Worm (Caenorhabditis elegans): ENCODE results near the gene T28C6.5.

T28C6.5 gene

DNA sequence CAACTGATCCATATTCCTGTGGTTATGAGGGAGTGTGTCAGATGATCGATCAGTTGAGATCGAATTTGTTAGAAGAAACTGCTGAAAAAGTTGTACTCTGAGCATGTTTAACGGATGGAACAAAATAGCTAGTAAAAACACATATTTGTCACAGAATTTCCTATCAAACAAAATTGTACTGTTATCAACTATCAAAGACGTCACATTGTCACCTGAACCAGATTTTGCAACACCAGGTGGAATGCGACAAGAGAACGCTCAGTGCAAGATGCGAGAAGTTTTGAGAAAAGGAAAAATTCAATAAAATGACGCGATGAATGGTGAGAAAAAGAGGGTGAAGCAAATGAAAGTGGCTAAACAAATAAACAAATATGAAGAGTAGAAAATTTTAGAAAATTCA is 46.3 kb downstream of the T28C6.5 start:
- no peak for TF ChIP-seq mbf-1 (tag; optimal IDR thresholded peaks at IDR 0.05)
- TF ChIP-seq crh-2 (tag; optimal IDR thresholded peaks at IDR 0.05), result peak; percentile 6
- no peak for TF ChIP-seq unc-62 (GFP tag; optimal IDR thresholded peaks at IDR 0.05)
- TF ChIP-seq ztf-4 (tag; optimal IDR thresholded peaks at IDR 0.05), result no peak
- TF ChIP-seq zag-1 (tag; optimal IDR thresholded peaks at IDR 0.05), result no peak
- TF ChIP-seq lin-11 (tag; optimal IDR thresholded peaks at IDR 0.05), result no peak
- TF ChIP-seq sma-9 (GFP tag; optimal IDR thresholded peaks at IDR 0.05), result peak; percentile 44
- TF ChIP-seq sma-9 (tag; optimal IDR thresholded peaks at IDR 0.05), result no peak
- no peak for TF ChIP-seq alr-1 (tag; optimal IDR thresholded peaks at IDR 0.05)
- TF ChIP-seq fos-1 (tag; optimal IDR thresholded peaks at IDR 0.05), result peak; percentile 23
- TF ChIP-seq elt-1 (tag; optimal IDR thresholded peaks at IDR 0.05), result no peak
- no peak for TF ChIP-seq ama-1 (optimal IDR thresholded peaks at IDR 0.05)
- no peak for TF ChIP-seq elt-3 (tag; optimal IDR thresholded peaks at IDR 0.05)
- TF ChIP-seq nhr-237 (tag; optimal IDR thresholded peaks at IDR 0.05), result no peak
- peak in 1 of 2 experiments; percentile 10 for TF ChIP-seq lsy-2 (tag; optimal IDR thresholded peaks at IDR 0.05)
- no peak for TF ChIP-seq ceh-82 (tag; optimal IDR thresholded peaks at IDR 0.05)
- TF ChIP-seq peb-1 (tag; optimal IDR thresholded peaks at IDR 0.05), result no peak
- no peak for TF ChIP-seq blmp-1 (tag; optimal IDR thresholded peaks at IDR 0.05; ENCODE audit: insufficient read depth)
- no peak for TF ChIP-seq nhr-77 (tag; optimal IDR thresholded peaks at IDR 0.05)
- TF ChIP-seq sem-4 (tag; optimal IDR thresholded peaks at IDR 0.05), result no peak
- TF ChIP-seq egl-27 (tag; optimal IDR thresholded peaks at IDR 0.05), result no peak

- peak; percentile 12 for TF ChIP-seq snpc-4 (tag; optimal IDR thresholded peaks at IDR 0.05)
- peak; percentile 20 for TF ChIP-seq sma-3 (GFP tag; optimal IDR thresholded peaks at IDR 0.05)
- TF ChIP-seq lin-13 (GFP tag; optimal IDR thresholded peaks at IDR 0.05), result no peak
- TF ChIP-seq gmeb-1 (tag; optimal IDR thresholded peaks at IDR 0.05), result peak; percentile 94
Observed at ce11 chrIV:8869624-8870023, 48.4 kb downstream of the T28C6.5 start, which contains the start of gene npp-23. Gene npp-23, minus strand, starts transcription at chrIV:8869679.

All from whole organism, L2 larva.